Worm (Caenorhabditis elegans) whole organism, L4/young adult: Measurements from ENCODE around the gene F46F5.16.

Source experiments
- W03F9.2 ChIP-seq: fragments of 150-350 bp; optimal IDR thresholded peaks from 2 replicates; lab custom pipeline; 2014; ENCODE audit warnings: missing biosample characterization, missing genetic modification characterization
- dao-5 ChIP-seq: sonication (generic microtip); optimal IDR thresholded peaks from 2 replicates; lab custom pipeline; 2016; ENCODE audit warnings: missing genotype, missing genetic modification characterization, moderate library complexity, missing compliant biosample characterization
- him-1 ChIP-seq: sonication (generic microtip); optimal IDR thresholded peaks from 2 replicates; lab custom pipeline; 2016; ENCODE audit warnings: missing genotype, missing genetic modification reagents, missing genetic modification characterization, missing compliant biosample characterization

DNA sequence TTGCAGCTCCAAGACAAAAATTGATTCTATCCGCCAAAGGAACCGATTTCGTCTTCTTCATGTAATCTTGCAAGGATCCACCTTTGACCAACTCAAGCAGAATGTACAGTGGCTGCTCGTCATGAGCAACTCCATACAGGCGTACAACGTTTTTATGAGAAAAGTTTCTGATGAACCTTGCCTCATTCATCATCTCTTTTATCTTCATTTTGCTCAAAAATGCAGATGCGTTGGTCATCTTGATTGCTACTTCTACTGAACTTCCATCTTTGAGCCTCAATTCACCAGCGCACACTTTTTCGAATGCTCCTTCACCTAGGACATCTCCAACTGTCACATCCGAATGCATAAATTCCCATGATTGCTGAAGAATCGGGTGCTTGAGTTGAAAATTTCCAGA, 9.9 kb downstream of the F46F5.16 start:
- TF ChIP-seq him-1 (tag; lab: Kevin White, UChicago) (no peak), dao-5 (no peak), W03F9.2 (tag; lab: Kevin White, UChicago) (no peak)
